Worm (Caenorhabditis elegans): ENCODE data around the gene cyp-14A2.

cyp-14A2 gene

DNA sequence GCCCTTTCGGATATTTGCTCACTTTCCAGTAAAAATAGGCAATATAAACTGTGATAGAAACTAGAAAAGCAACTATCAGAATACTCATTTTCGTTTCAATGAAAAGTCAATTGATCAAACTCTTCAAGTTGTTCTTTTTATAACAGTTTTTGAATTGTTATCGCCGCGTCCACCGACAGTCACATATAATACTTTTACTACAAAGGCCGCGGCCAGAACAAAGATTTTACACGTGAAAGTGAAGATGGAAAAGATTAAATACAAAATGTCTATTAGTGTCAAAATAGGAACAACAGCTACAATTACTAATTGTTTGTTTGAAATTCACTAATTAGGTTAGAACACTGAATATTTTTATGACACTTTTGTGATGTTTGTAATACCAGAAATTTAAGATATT, at the start of gene cyp-14A2:
Gene cyp-14A2, minus strand, starts transcription at position 101 of the 400 bp plus-strand sequence.
- TF ChIP-seq nhr-25 (tag; optimal IDR thresholded peaks at IDR 0.05), result no peak
- TF ChIP-seq nhr-28 (tag; optimal IDR thresholded peaks at IDR 0.05), result no peak
- no peak for TF ChIP-seq mml-1 (tag; optimal IDR thresholded peaks at IDR 0.05)
- no peak for TF ChIP-seq mdl-1 (tag; optimal IDR thresholded peaks at IDR 0.05)
- no peak for TF ChIP-seq nhr-237 (tag; optimal IDR thresholded peaks at IDR 0.05)
- TF ChIP-seq nhr-67 (tag; optimal IDR thresholded peaks at IDR 0.05), result no peak
- TF ChIP-seq ztf-11 (tag; optimal IDR thresholded peaks at IDR 0.05), result no peak

- no peak for TF ChIP-seq hmg-11 (tag; optimal IDR thresholded peaks at IDR 0.05)
- peak; percentile 31 for TF ChIP-seq elt-2 (tag; optimal IDR thresholded peaks at IDR 0.05)
- no peak for TF ChIP-seq pha-4 (tag; optimal IDR thresholded peaks at IDR 0.05)
- no peak for TF ChIP-seq nhr-67 (tag; optimal IDR thresholded peaks at IDR 0.05)
- TF ChIP-seq nhr-237 (tag; optimal IDR thresholded peaks at IDR 0.05), result no peak
- TF ChIP-seq tbx-2 (tag; optimal IDR thresholded peaks at IDR 0.05), result no peak
- no peak for TF ChIP-seq ztf-4 (tag; optimal IDR thresholded peaks at IDR 0.05)
Measured at ce11 chrX:13318316-13318715, 48.8 kb upstream of the cyp-14A2 start.

DNA sequence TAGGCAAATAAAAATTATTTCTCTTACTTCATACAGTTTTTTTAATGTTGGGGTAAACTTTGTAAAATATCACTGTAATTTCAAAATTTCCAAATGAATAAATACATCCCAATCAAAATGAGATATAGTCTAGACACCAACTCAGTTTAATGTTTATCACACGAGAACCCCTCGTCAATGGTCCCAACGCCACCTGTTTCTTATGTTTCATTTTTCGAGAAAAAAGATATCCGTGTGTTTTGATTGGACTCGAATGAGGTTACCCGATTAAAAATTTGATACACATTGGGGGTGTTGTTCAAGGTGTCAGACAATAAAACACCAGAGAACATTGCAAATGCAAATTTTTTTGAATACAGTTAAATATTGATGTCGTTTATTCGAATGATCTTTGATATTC, 48.0 kb upstream of the cyp-14A2 start:
- peak; percentile 46 for TF ChIP-seq egl-5 (tag; optimal IDR thresholded peaks at IDR 0.05)
- peak; percentile 17 for TF ChIP-seq nfya-1 (tag; optimal IDR thresholded peaks at IDR 0.05; ENCODE audit: insufficient read depth)
- no peak for TF ChIP-seq jun-1 (tag; optimal IDR thresholded peaks at IDR 0.05)
- TF ChIP-seq elt-2 (tag; optimal IDR thresholded peaks at IDR 0.05), result no peak

- TF ChIP-seq nhr-67 (tag; optimal IDR thresholded peaks at IDR 0.05), result no peak
- TF ChIP-seq nhr-12 (tag; optimal IDR thresholded peaks at IDR 0.05), result no peak
- no peak for TF ChIP-seq aly-2 (tag; optimal IDR thresholded peaks at IDR 0.05)
- TF ChIP-seq nhr-28 (tag; optimal IDR thresholded peaks at IDR 0.05), result no peak
- peak; percentile 37 for TF ChIP-seq nhr-23 (tag; optimal IDR thresholded peaks at IDR 0.05)
- TF ChIP-seq egl-27 (tag; optimal IDR thresholded peaks at IDR 0.05), result no peak
- no peak for TF ChIP-seq fkh-2 (tag; optimal IDR thresholded peaks at IDR 0.05)
- TF ChIP-seq nhr-25 (tag; optimal IDR thresholded peaks at IDR 0.05), result peak; percentile 61
- no peak for TF ChIP-seq ztf-11 (tag; optimal IDR thresholded peaks at IDR 0.05)
- no peak for TF ChIP-seq R02D3.7 (tag; optimal IDR thresholded peaks at IDR 0.05)
- no peak for TF ChIP-seq ceh-28 (tag; optimal IDR thresholded peaks at IDR 0.05)
- TF ChIP-seq sea-2 (GFP tag; optimal IDR thresholded peaks at IDR 0.05), result no peak
- peak; percentile 8 for TF ChIP-seq nhr-43 (tag; optimal IDR thresholded peaks at IDR 0.05; ENCODE audit: poor library complexity, severe bottlenecking)
Measured at ce11 chrX:13315093-13315492, 45.6 kb upstream of the cyp-14A2 start.

- no peak for TF ChIP-seq fkh-2 (tag; optimal IDR thresholded peaks at IDR 0.05)
- peak; percentile 25 for TF ChIP-seq fos-1 (tag; optimal IDR thresholded peaks at IDR 0.05)
- TF ChIP-seq elt-2 (tag; optimal IDR thresholded peaks at IDR 0.05), result peak; percentile 73
- peak; percentile 58 for TF ChIP-seq pha-4 (tag; optimal IDR thresholded peaks at IDR 0.05)
- TF ChIP-seq pqm-1 (tag; optimal IDR thresholded peaks at IDR 0.05), result peak; percentile 81
- no peak for TF ChIP-seq nhr-43 (tag; optimal IDR thresholded peaks at IDR 0.05; ENCODE audit: poor library complexity, severe bottlenecking)
Measured at ce11 chrX:13311641-13312423, 42.3 kb upstream of the cyp-14A2 start, which contains the start of gene F46G10.1. F46G10.1 (minus strand) TSS chrX:13311755.

- peak; percentile 97 for TF ChIP-seq elt-2 (tag; optimal IDR thresholded peaks at IDR 0.05)
- no peak for TF ChIP-seq nhr-43 (tag; optimal IDR thresholded peaks at IDR 0.05; ENCODE audit: poor library complexity, severe bottlenecking)
- TF ChIP-seq pha-4 (tag; optimal IDR thresholded peaks at IDR 0.05), result peak; percentile 76
- TF ChIP-seq lsy-12 (tag; optimal IDR thresholded peaks at IDR 0.05), result peak; percentile 5
- TF ChIP-seq nhr-23 (tag; optimal IDR thresholded peaks at IDR 0.05), result no peak
- peak; percentile 23 for TF ChIP-seq jun-1 (tag; optimal IDR thresholded peaks at IDR 0.05)
- TF ChIP-seq skn-1 (tag; optimal IDR thresholded peaks at IDR 0.05), result no peak
- TF ChIP-seq pqm-1 (tag; optimal IDR thresholded peaks at IDR 0.05), result peak; percentile 96
Measured at ce11 chrX:13310763-13311162, 41.3 kb upstream of the cyp-14A2 start.

All from whole organism, L3 larva.